Worm (Caenorhabditis elegans) whole organism, early embryonic: ENCODE results near the gene F54B11.4.

Source experiments
- B0310.2 ChIP-seq: sonication (generic microtip); optimal IDR thresholded peaks from 2 replicates; lab custom pipeline; 2016; ENCODE audit warnings: mild to moderate bottlenecking, missing genetic modification characterization, missing compliant biosample characterization
- F13C5.2 ChIP-seq: sonication (generic microtip); optimal IDR thresholded peaks from 2 replicates; lab custom pipeline; 2017; ENCODE audit warnings: mild to moderate bottlenecking, missing genetic modification characterization, inconsistent platforms, missing compliant biosample characterization
- aly-1 ChIP-seq: sonication (generic microtip); optimal IDR thresholded peaks from 2 replicates; lab custom pipeline; 2016; ENCODE audit warnings: missing genetic modification characterization, missing compliant biosample characterization
- ama-1 ChIP-seq: fragments of 150-350 bp; optimal IDR thresholded peaks from 2 replicates; lab custom pipeline; 2014
- ceh-13 ChIP-seq: fragments of 200-800 bp; sonication (Bioruptor generic); optimal IDR thresholded peaks from 2 replicates; lab custom pipeline; 2018; ENCODE audit warnings: mild to moderate bottlenecking, missing genetic modification characterization, missing compliant biosample characterization
- ceh-36 ChIP-seq: sonication (generic microtip); optimal IDR thresholded peaks from 2 replicates; lab custom pipeline; 2016; ENCODE audit warnings: missing genetic modification characterization, inconsistent platforms, missing compliant biosample characterization
- ets-7 ChIP-seq: sonication (generic microtip); optimal IDR thresholded peaks from 2 replicates; lab custom pipeline; 2016; ENCODE audit warnings: missing genotype, missing genetic modification characterization, missing compliant biosample characterization
- flt-1 ChIP-seq: fragments of 200-800 bp; sonication (Bioruptor generic); IDR thresholded peaks from 2 replicates; pipeline ENCODE4 v1.3.6; 2022; ENCODE audit warnings: missing genetic modification characterization, missing compliant biosample characterization
- hmbx-1 ChIP-seq: sonication (generic microtip); optimal IDR thresholded peaks from 2 replicates; lab custom pipeline; 2016; ENCODE audit warnings: mild to moderate bottlenecking, missing genetic modification characterization, missing compliant biosample characterization
- hmg-4 ChIP-seq: fragments of 200-800 bp; sonication (Bioruptor generic); optimal IDR thresholded peaks from 2 replicates; lab custom pipeline; 2018; ENCODE audit warnings: mild to moderate bottlenecking, missing genetic modification characterization, missing compliant biosample characterization
- hnd-1 ChIP-seq: sonication (generic microtip); optimal IDR thresholded peaks from 2 replicates; lab custom pipeline; 2016; ENCODE audit warnings: missing genetic modification characterization, missing compliant biosample characterization
- pes-1 ChIP-seq: fragments of 200-800 bp; sonication (Bioruptor generic); IDR thresholded peaks from 2 replicates; pipeline ENCODE4 v1.3.6; 2022; ENCODE audit warnings: missing genetic modification reagents, missing genetic modification characterization, missing compliant biosample characterization
- scrt-1 ChIP-seq: fragments of 200-800 bp; sonication (Bioruptor generic); IDR thresholded peaks from 2 replicates; pipeline ENCODE4 v1.3.6; 2022; ENCODE audit warnings: missing genetic modification characterization, missing compliant biosample characterization
- sea-1 ChIP-seq: fragments of 200-800 bp; sonication (Bioruptor generic); conservative IDR thresholded peaks from 2 replicates; pipeline ENCODE4 v1.3.6; 2022; ENCODE audit warnings: missing genetic modification characterization, missing compliant biosample characterization
- tbx-11 ChIP-seq: fragments of 200-800 bp; sonication (Bioruptor generic); IDR thresholded peaks from 2 replicates; pipeline ENCODE4 v1.3.6; 2022; ENCODE audit warnings: missing genetic modification characterization, missing compliant biosample characterization
- tra-4 ChIP-seq: sonication (generic microtip); optimal IDR thresholded peaks from 2 replicates; lab custom pipeline; 2017; ENCODE audit warnings: missing genetic modification characterization, missing compliant biosample characterization

F54B11.4 gene

DNA sequence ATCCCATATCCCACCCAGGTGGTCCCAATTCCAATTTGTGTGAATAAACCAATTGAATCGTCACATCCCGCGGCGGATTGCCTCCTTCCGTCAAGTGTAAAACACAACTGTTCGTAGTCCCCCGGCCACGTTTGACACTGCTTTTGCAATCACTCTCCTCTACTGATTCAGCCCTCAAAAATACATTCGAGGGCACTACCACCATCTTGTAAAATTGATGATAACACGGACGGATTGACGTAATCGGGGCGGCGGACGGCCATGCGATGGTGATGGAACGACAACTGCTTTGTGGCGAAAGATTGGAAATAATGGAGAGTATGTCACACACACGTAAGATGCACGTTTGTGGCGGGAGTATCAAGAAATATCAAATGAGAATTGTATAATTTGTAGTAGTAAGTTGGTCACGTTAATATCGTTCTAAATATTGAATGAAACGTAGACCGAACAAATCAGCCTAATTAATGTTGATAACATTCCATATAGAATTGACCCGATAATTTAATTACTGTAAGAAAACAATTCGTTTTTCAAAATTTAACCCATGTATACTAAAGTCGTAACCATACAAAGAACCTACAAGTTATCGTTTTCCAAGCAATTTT lies 46.0 kb downstream of the F54B11.4 start:
- no peak for TF ChIP-seq hmg-4 (GFP tag; lab: Kevin White, UChicago)
- TF ChIP-seq tra-4: no peak
- no peak for TF ChIP-seq ceh-36 (tag; lab: Kevin White, UChicago)
- TF ChIP-seq ets-7 (tag; lab: Kevin White, UChicago): no peak
- TF ChIP-seq tbx-11: no peak
- TF ChIP-seq scrt-1 (GFP tag; lab: Robert Waterston, UW): no peak
- no peak for TF ChIP-seq pes-1
- TF ChIP-seq hmbx-1 (tag; lab: Kevin White, UChicago): no peak
- TF ChIP-seq ama-1 (lab: Kevin White, UChicago): no peak
- no peak for TF ChIP-seq F13C5.2 (tag; lab: Kevin White, UChicago)
- no peak for TF ChIP-seq hnd-1 (tag; lab: Kevin White, UChicago)
- TF ChIP-seq ceh-13 (GFP tag; lab: Kevin White, UChicago): no peak
- TF ChIP-seq flt-1 (GFP tag; lab: Robert Waterston, UW): no peak

DNA sequence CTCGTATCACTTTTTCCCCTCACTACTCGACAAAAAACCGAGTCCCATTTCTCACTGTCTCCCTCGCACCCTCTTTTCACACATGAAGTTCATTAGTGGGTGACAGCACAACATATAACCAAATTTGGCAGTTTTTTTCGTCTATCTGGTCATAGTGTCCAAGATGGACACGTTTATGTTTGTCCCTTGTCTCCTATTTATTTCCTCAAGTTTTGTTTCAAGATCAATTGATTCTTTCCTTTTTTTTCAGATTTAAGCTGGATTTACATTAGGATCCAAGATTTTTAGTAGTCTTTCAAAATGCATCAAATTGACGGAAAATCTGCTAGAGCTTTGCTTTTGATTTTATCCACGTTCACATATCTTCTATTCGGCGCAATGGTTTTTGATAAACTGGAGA lies 47.1 kb downstream of the F54B11.4 start, which contains the start of gene twk-20:
Gene twk-20 (plus strand): TSS at position 301 of the 400 bp plus-strand sequence.
- no peak for TF ChIP-seq F13C5.2 (tag; lab: Kevin White, UChicago)
- no peak for TF ChIP-seq hnd-1 (tag; lab: Kevin White, UChicago)
- TF ChIP-seq sea-1 (GFP tag; lab: Robert Waterston, UW): no peak
- TF ChIP-seq B0310.2 (tag; lab: Kevin White, UChicago): no peak
- TF ChIP-seq hmbx-1 (tag; lab: Kevin White, UChicago): no peak
- no peak for TF ChIP-seq tbx-11
- TF ChIP-seq pes-1: no peak
- no peak for TF ChIP-seq ceh-36 (tag; lab: Kevin White, UChicago)
- TF ChIP-seq tra-4: no peak
- no peak for TF ChIP-seq aly-1 (tag; lab: Kevin White, UChicago)
- no peak for TF ChIP-seq scrt-1 (GFP tag; lab: Robert Waterston, UW)
